Fruit fly (Drosophila melanogaster) whole organism, embryonic: ENCODE results near the gene MESR3.

Experiments
- Bgb ChIP-seq: fragments of 200-800 bp; sonication (Bioruptor generic); IDR thresholded peaks from 2 replicates; pipeline ENCODE4 v1.3.6; 2022; ENCODE audit warnings: missing biosample characterization, missing genetic modification characterization; ENCODE audit not compliant: partially characterized antibody
- CG10267 ChIP-seq: fragments of 200-800 bp; sonication (Bioruptor generic); optimal IDR thresholded peaks from 2 replicates; lab custom pipeline; 2018; ENCODE audit warnings: missing biosample characterization, mild to moderate bottlenecking, missing genetic modification characterization, moderate library complexity
- CG10462 ChIP-seq: fragments of 200-800 bp; sonication (Bioruptor generic); optimal IDR thresholded peaks from 2 replicates; lab custom pipeline; 2016; ENCODE audit warnings: missing biosample characterization, missing genetic modification characterization
- CG11085 ChIP-seq: fragments of 200-800 bp; sonication (Bioruptor generic); IDR thresholded peaks from 2 replicates; pipeline ENCODE4 v1.3.6; 2022; ENCODE audit warnings: missing biosample characterization, missing genetic modification characterization
- CG12155 ChIP-seq: fragments of 200-800 bp; sonication (Bioruptor generic); optimal IDR thresholded peaks from 3 replicates; lab custom pipeline; 2016; ENCODE audit warnings: missing biosample characterization, missing genetic modification characterization
- CG15011 ChIP-seq: fragments of 200-800 bp; sonication (Bioruptor generic); optimal IDR thresholded peaks from 3 replicates; lab custom pipeline; 2018; ENCODE audit warnings: missing biosample characterization, mild to moderate bottlenecking, missing genetic modification characterization
- CG17186 ChIP-seq: fragments of 200-800 bp; sonication (Bioruptor generic); optimal IDR thresholded peaks from 3 replicates; lab custom pipeline; 2017; ENCODE audit warnings: missing biosample characterization, missing genetic modification reagents, missing genetic modification characterization
- CG17612 ChIP-seq: fragments of 200-800 bp; sonication (Bioruptor generic); IDR thresholded peaks from 2 replicates; pipeline ENCODE4 v1.3.6; 2022; ENCODE audit warnings: missing biosample characterization, missing genetic modification characterization
- CG17802 ChIP-seq: fragments of 200-800 bp; sonication (Bioruptor generic); optimal IDR thresholded peaks from 2 replicates; lab custom pipeline; 2018; ENCODE audit warnings: missing biosample characterization, mild to moderate bottlenecking, missing genetic modification characterization, moderate library complexity
- CG18011 ChIP-seq: fragments of 200-800 bp; sonication (Bioruptor generic); optimal IDR thresholded peaks from 2 replicates; lab custom pipeline; 2017; ENCODE audit warnings: missing biosample characterization, missing genetic modification characterization, mild to moderate bottlenecking, moderate library complexity, missing genotype
- CG2199 ChIP-seq: fragments of 200-800 bp; sonication (Bioruptor generic); IDR thresholded peaks from 3 replicates; pipeline ENCODE4 v1.3.6; 2022; ENCODE audit warnings: missing biosample characterization, missing genetic modification characterization
- CG31365 ChIP-seq: fragments of 200-800 bp; sonication (Bioruptor generic); optimal IDR thresholded peaks from 2 replicates; lab custom pipeline; 2018; ENCODE audit warnings: missing biosample characterization, mild to moderate bottlenecking, missing genetic modification characterization
- CG33213 ChIP-seq: fragments of 200-800 bp; sonication (Bioruptor generic); optimal IDR thresholded peaks from 3 replicates; lab custom pipeline; 2016; ENCODE audit warnings: missing biosample characterization, missing genetic modification characterization
- CG6654 ChIP-seq: fragments of 200-800 bp; sonication (Bioruptor generic); optimal IDR thresholded peaks from 2 replicates; lab custom pipeline; 2017; ENCODE audit warnings: missing biosample characterization, mild to moderate bottlenecking, missing genetic modification characterization
- CG7745 ChIP-seq: fragments of 200-800 bp; sonication (Bioruptor generic); optimal IDR thresholded peaks from 2 replicates; lab custom pipeline; 2018; ENCODE audit warnings: missing biosample characterization, mild to moderate bottlenecking, missing genetic modification characterization, moderate library complexity
- CG7786 ChIP-seq: fragments of 200-800 bp; sonication (Bioruptor generic); optimal IDR thresholded peaks from 2 replicates; lab custom pipeline; 2016; ENCODE audit warnings: missing biosample characterization, missing genetic modification characterization
- CG7963 ChIP-seq: fragments of 200-800 bp; sonication (Bioruptor generic); IDR thresholded peaks from 3 replicates; pipeline ENCODE4 v1.3.6; 2022; ENCODE audit warnings: missing biosample characterization, missing genetic modification characterization; ENCODE audit not compliant: partially characterized antibody
- CG9437 ChIP-seq: fragments of 200-800 bp; sonication (Bioruptor generic); optimal IDR thresholded peaks from 2 replicates; lab custom pipeline; 2018; ENCODE audit warnings: missing biosample characterization, mild to moderate bottlenecking, missing genetic modification characterization
- CG9727 ChIP-seq: fragments of 200-800 bp; sonication (Bioruptor generic); optimal IDR thresholded peaks from 3 replicates; lab custom pipeline; 2017; ENCODE audit warnings: missing biosample characterization, mild to moderate bottlenecking, missing genetic modification characterization
- CkIIα-i1 ChIP-seq: fragments of 200-800 bp; sonication (Bioruptor generic); IDR thresholded peaks from 2 replicates; pipeline ENCODE4 v1.3.6; 2022; ENCODE audit warnings: missing biosample characterization, missing genetic modification characterization
- E2f2 ChIP-seq: fragments of 200-800 bp; sonication (Bioruptor generic); IDR thresholded peaks from 2 replicates; pipeline ENCODE4 v1.3.6; 2022; ENCODE audit warnings: missing biosample characterization, missing genetic modification characterization
- H15 ChIP-seq: fragments of 200-800 bp; sonication (Bioruptor generic); IDR thresholded peaks from 3 replicates; pipeline ENCODE4 v1.3.6; 2022; ENCODE audit warnings: missing biosample characterization, missing genetic modification characterization
- MESR4 ChIP-seq: fragments of 200-800 bp; sonication (Bioruptor generic); optimal IDR thresholded peaks from 2 replicates; lab custom pipeline; 2018; ENCODE audit warnings: missing biosample characterization, mild to moderate bottlenecking, missing genetic modification characterization, moderate library complexity
- Max ChIP-seq: fragments of 200-800 bp; sonication (Bioruptor generic); optimal IDR thresholded peaks from 2 replicates; lab custom pipeline; 2016; ENCODE audit warnings: missing biosample characterization, mild to moderate bottlenecking, missing genetic modification characterization
- Sin3A ChIP-seq: fragments of >200 bp; optimal IDR thresholded peaks from 2 replicates; lab custom pipeline; 2018
- Sry-β ChIP-seq: fragments of 200-800 bp; sonication (Bioruptor generic); optimal IDR thresholded peaks from 2 replicates; lab custom pipeline; 2018; ENCODE audit warnings: missing biosample characterization, mild to moderate bottlenecking, missing genetic modification characterization, moderate library complexity
- amos ChIP-seq: fragments of 200-800 bp; sonication (Bioruptor generic); IDR thresholded peaks from 2 replicates; pipeline ENCODE4 v1.3.6; 2022; ENCODE audit warnings: missing biosample characterization, missing genetic modification characterization; ENCODE audit not compliant: partially characterized antibody
- ap ChIP-seq: fragments of 200-800 bp; sonication (Bioruptor generic); IDR thresholded peaks from 2 replicates; pipeline ENCODE4 v1.3.6; 2022; ENCODE audit warnings: missing biosample characterization, missing genetic modification characterization
- dati ChIP-seq: fragments of 200-800 bp; sonication (Bioruptor generic); IDR thresholded peaks from 2 replicates; pipeline ENCODE4 v1.3.6; 2022; ENCODE audit warnings: missing biosample characterization, missing genetic modification characterization
- dmrt99B ChIP-seq: fragments of 200-800 bp; sonication (Bioruptor generic); optimal IDR thresholded peaks from 2 replicates; lab custom pipeline; 2018; ENCODE audit warnings: missing biosample characterization, mild to moderate bottlenecking, missing genetic modification characterization, moderate library complexity
- dysf ChIP-seq: fragments of 200-800 bp; sonication (Bioruptor generic); IDR thresholded peaks from 3 replicates; pipeline ENCODE4 v1.3.6; 2022; ENCODE audit warnings: missing biosample characterization, missing genetic modification characterization
- exex ChIP-seq: fragments of 200-800 bp; sonication (Bioruptor generic); optimal IDR thresholded peaks from 4 replicates; lab custom pipeline; 2018; ENCODE audit warnings: missing biosample characterization, mild to moderate bottlenecking, missing genetic modification characterization, moderate library complexity
- fd96Cb ChIP-seq: fragments of 200-800 bp; sonication (Bioruptor generic); optimal IDR thresholded peaks from 2 replicates; lab custom pipeline; 2018; ENCODE audit warnings: missing biosample characterization, mild to moderate bottlenecking, missing genetic modification characterization, moderate library complexity
- gcm ChIP-seq: fragments of 200-800 bp; sonication (Bioruptor generic); optimal IDR thresholded peaks from 2 replicates; lab custom pipeline; 2019; ENCODE audit warnings: missing biosample characterization, mild to moderate bottlenecking, missing genetic modification characterization, moderate library complexity
- gcm2 ChIP-seq: fragments of 200-800 bp; sonication (Bioruptor generic); optimal IDR thresholded peaks from 2 replicates; lab custom pipeline; 2016; ENCODE audit warnings: missing biosample characterization, missing genetic modification characterization
- gem ChIP-seq: fragments of 200-800 bp; sonication (Bioruptor generic); optimal IDR thresholded peaks from 2 replicates; lab custom pipeline; 2019; ENCODE audit warnings: missing biosample characterization, mild to moderate bottlenecking, missing genetic modification characterization, moderate library complexity
- hth ChIP-seq: fragments of >200 bp; optimal IDR thresholded peaks from 2 replicates; lab custom pipeline; 2017; ENCODE audit warnings: inconsistent platforms
- jigr1 ChIP-seq: fragments of 200-800 bp; sonication (Bioruptor generic); IDR thresholded peaks from 3 replicates; pipeline ENCODE4 v1.3.6; 2022; ENCODE audit warnings: missing biosample characterization, missing genetic modification characterization
- lmd ChIP-seq: fragments of 200-800 bp; sonication (Bioruptor generic); IDR thresholded peaks from 2 replicates; pipeline ENCODE4 v1.3.6; 2022; ENCODE audit warnings: missing biosample characterization, missing genetic modification characterization
- pita ChIP-seq: fragments of 200-800 bp; sonication (Bioruptor generic); optimal IDR thresholded peaks from 2 replicates; lab custom pipeline; 2017; ENCODE audit warnings: missing biosample characterization, mild to moderate bottlenecking, missing genetic modification characterization
- pnt ChIP-seq: fragments of 200-800 bp; sonication (Bioruptor generic); optimal IDR thresholded peaks from 3 replicates; lab custom pipeline; 2016; ENCODE audit warnings: missing biosample characterization, missing genetic modification characterization
- run ChIP-seq: fragments of 200-800 bp; sonication (Bioruptor generic); optimal IDR thresholded peaks from 3 replicates; lab custom pipeline; 2018; ENCODE audit warnings: missing biosample characterization, mild to moderate bottlenecking, missing genetic modification characterization
- sd ChIP-seq: fragments of 200-800 bp; sonication (Bioruptor generic); optimal IDR thresholded peaks from 3 replicates; lab custom pipeline; 2018; ENCODE audit warnings: missing biosample characterization, mild to moderate bottlenecking, missing genetic modification characterization, moderate library complexity
- slp2 ChIP-seq: fragments of 200-800 bp; sonication (Bioruptor generic); optimal IDR thresholded peaks from 2 replicates; lab custom pipeline; 2016; ENCODE audit warnings: missing biosample characterization, missing genetic modification characterization
- sug ChIP-seq: fragments of 200-800 bp; optimal IDR thresholded peaks from 2 replicates; lab custom pipeline; 2019; ENCODE audit warnings: missing biosample characterization, mild to moderate bottlenecking, missing genetic modification characterization, moderate library complexity
- tap ChIP-seq: fragments of 200-800 bp; optimal IDR thresholded peaks from 3 replicates; lab custom pipeline; 2019; ENCODE audit warnings: missing biosample characterization, mild to moderate bottlenecking, missing genetic modification characterization, moderate library complexity
- unc-4 ChIP-seq: fragments of 200-800 bp; sonication (Bioruptor generic); IDR thresholded peaks from 2 replicates; pipeline ENCODE4 v1.3.6; 2022; ENCODE audit warnings: missing biosample characterization, missing genetic modification characterization; ENCODE audit not compliant: partially characterized antibody
- unpg ChIP-seq: fragments of 200-800 bp; sonication (Bioruptor generic); optimal IDR thresholded peaks from 3 replicates; lab custom pipeline; 2018; ENCODE audit warnings: missing biosample characterization, mild to moderate bottlenecking, missing genetic modification characterization, moderate library complexity
- yki ChIP-seq: fragments of >200 bp; optimal IDR thresholded peaks from 3 replicates; lab custom pipeline; 2018

MESR3 gene

DNA sequence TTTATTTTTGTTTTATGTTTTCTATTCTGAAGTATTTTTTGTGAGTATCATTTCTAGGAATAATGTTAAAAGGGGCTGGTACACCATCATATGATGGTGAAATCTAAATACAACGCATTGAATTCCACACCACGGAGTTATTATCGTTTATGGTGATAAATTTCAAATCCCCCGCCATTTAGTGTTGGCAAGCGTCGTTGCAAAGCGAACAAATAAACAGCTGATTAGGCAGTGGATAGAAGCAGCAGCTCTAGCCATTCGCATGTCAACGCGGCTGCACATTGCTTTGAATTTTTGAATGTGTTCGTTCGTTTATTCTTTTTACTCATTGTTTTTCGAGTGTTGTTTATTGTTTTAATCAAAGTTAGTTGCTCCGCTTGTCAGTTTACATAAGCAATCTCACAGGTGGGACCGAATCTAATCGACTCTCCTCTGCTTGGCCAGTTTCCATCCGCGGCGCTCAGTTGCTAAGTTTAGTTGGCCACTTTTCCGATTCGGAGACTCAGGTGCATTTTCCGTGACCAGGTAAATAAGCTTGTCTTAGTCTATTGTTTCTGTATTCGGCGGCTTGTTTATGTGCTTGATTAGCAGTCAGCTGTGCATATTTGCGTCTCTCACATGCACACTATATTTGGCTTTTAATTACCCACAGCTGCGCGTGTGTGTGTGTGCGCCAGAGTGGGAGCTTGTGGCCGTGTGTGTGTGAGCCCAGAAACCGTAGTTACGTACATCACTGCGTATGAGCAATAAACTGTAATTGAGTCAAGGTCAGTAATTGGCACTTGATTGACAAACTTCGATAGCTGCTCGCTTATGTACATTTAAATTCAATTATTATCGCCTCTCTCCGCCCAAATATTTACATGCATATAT is 60.1 kb downstream of the MESR3 start, which contains the start of the genes Mst36Fa and CG31751 (continued):
- TF ChIP-seq tap (peak; percentile 63), CG7786 (GFP tag; lab: Kevin White, UChicago) (peak; percentile 76), H15 (GFP tag; lab: Robert Waterston, UW) (peak; percentile 39; the same call in 2 of the 3 replicates), CG7963 (GFP tag; lab: Robert Waterston, UW) (no peak), ap (GFP tag; lab: Robert Waterston, UW) (no peak), CkIIα-i1 (GFP tag; lab: Robert Waterston, UW) (peak; percentile 49; the same call in 1 of the 2 replicates), E2f2 (GFP tag; lab: Robert Waterston, UW) (peak; percentile 98), pnt (GFP tag; lab: Kevin White, UChicago) (peak; percentile 55), Sin3A (peak; percentile 43), unc-4 (GFP tag; lab: Robert Waterston, UW) (no peak), unpg (GFP tag; lab: Kevin White, UChicago) (peak; percentile 73), slp2 (GFP tag; lab: Kevin White, UChicago) (no peak), CG33213 (peak; percentile 53), amos (GFP tag; lab: Robert Waterston, UW) (no peak), exex (tag; lab: Kevin White, UChicago) (peak; percentile 78), sug (tag; lab: Kevin White, UChicago) (peak; percentile 96), CG6654 (GFP tag; lab: Kevin White, UChicago) (peak; percentile 29), Max (GFP tag; lab: Kevin White, UChicago) (peak; percentile 57), CG18011 (GFP tag; lab: Kevin White, UChicago) (peak; percentile 41), Sry-β (peak; percentile 62), gcm2 (GFP tag; lab: Kevin White, UChicago) (peak; percentile 47), dati (GFP tag; lab: Robert Waterston, UW) (no peak), MESR4 (peak; percentile 37), CG2199 (GFP tag; lab: Robert Waterston, UW) (no peak), CG31365 (tag; lab: Kevin White, UChicago) (peak; percentile 75), CG17802 (tag; lab: Kevin White, UChicago) (peak; percentile 29), CG9727 (GFP tag; lab: Kevin White, UChicago) (peak; percentile 77), CG15011 (GFP tag; lab: Kevin White, UChicago) (peak; percentile 79), dmrt99B (tag; lab: Kevin White, UChicago) (peak; percentile 79), jigr1 (no peak), CG11085 (GFP tag; lab: Robert Waterston, UW) (0 out of 2 replicates have a peak, but pooled peaks have one; percentile 30), gem (tag; lab: Kevin White, UChicago) (peak; percentile 73), CG17186 (GFP tag; lab: Kevin White, UChicago) (peak; percentile 54), CG10267 (tag; lab: Kevin White, UChicago) (peak; percentile 90), CG12155 (GFP tag; lab: Kevin White, UChicago) (peak; percentile 23), CG9437 (GFP tag; lab: Kevin White, UChicago) (peak; percentile 19), yki (no peak), hth (lab: Kevin White, UChicago) (no peak), run (tag; lab: Kevin White, UChicago) (peak; percentile 27), CG17612 (GFP tag; lab: Robert Waterston, UW) (no peak), CG10462 (GFP tag; lab: Kevin White, UChicago) (peak; percentile 18), CG7745 (tag; lab: Kevin White, UChicago) (peak; percentile 54), sd (tag; lab: Kevin White, UChicago) (no peak), gcm (GFP tag; lab: Kevin White, UChicago) (peak; percentile 61), dysf (GFP tag; lab: Robert Waterston, UW) (peak; percentile 56; the same call in 1 of the 3 replicates), lmd (peak; percentile 39; the same call in 1 of the 2 replicates), Bgb (GFP tag; lab: Robert Waterston, UW) (no peak), fd96Cb (peak; percentile 31), pita (no peak)
